Worm (Caenorhabditis elegans) whole organism, L3 larva: ENCODE measurements around the gene grl-30.

Source experiments
- ceh-82 ChIP-seq: fragments of 150-350 bp; optimal IDR thresholded peaks from 2 replicates; lab custom pipeline; 2014; ENCODE audit warnings: missing biosample characterization, missing genetic modification characterization
- lin-39 ChIP-seq: fragments of 150-350 bp; optimal IDR thresholded peaks from 2 replicates; lab custom pipeline; 2018; ENCODE audit warnings: missing biosample characterization, missing genetic modification reagents, missing genetic modification characterization
- nhr-12 ChIP-seq: fragments of 150-350 bp; optimal IDR thresholded peaks from 2 replicates; lab custom pipeline; 2014; ENCODE audit warnings: missing biosample characterization, missing genetic modification characterization
- pha-4 ChIP-seq: fragments of 150-350 bp; optimal IDR thresholded peaks from 2 replicates; lab custom pipeline; 2014; ENCODE audit warnings: missing biosample characterization, missing genetic modification reagents, missing genetic modification characterization
- unc-62 ChIP-seq: fragments of 150-350 bp; sonication (generic microtip); optimal IDR thresholded peaks from 4 replicates; lab custom pipeline; 2014; ENCODE audit warnings: missing biosample characterization, missing genetic modification reagents, missing genetic modification characterization

DNA sequence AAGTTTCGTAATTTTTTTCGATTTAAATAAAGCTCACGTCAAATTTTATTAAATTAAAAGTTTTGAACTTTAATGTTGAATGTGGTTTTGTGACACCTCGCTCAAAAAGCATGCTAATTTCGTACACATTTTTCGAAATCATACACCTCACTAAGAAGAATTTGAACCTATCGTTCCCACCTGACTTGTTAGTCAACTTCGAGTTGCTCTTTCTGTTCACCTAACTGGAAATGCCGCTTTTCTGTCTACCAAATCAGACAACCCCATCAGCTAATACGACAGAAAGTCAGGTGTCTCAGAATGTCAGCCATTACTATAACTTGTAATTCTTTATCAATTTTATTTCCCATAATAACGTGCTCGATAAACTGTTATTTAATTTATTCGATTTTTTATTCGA, 25.7 kb upstream of the grl-30 start, which contains the start of gene srbc-66:
- TF ChIP-seq nhr-12 (tag; lab: Kevin White, UChicago): no peak
- TF ChIP-seq lin-39 (tag; lab: Kevin White, UChicago): no peak
- no peak for TF ChIP-seq ceh-82 (tag; lab: Kevin White, UChicago)
- TF ChIP-seq pha-4 (tag; lab: Kevin White, UChicago): no peak
- TF ChIP-seq unc-62 (GFP tag; lab: Kevin White, UChicago): no peak
